Worm (Caenorhabditis elegans): ENCODE results near the gene fipr-20.
"Not testable (repeated sequence)": the region's sequence is repeated elsewhere in the genome, so short reads cannot be mapped to it uniquely, and the experiment has no call there.

fipr-20 gene

DNA sequence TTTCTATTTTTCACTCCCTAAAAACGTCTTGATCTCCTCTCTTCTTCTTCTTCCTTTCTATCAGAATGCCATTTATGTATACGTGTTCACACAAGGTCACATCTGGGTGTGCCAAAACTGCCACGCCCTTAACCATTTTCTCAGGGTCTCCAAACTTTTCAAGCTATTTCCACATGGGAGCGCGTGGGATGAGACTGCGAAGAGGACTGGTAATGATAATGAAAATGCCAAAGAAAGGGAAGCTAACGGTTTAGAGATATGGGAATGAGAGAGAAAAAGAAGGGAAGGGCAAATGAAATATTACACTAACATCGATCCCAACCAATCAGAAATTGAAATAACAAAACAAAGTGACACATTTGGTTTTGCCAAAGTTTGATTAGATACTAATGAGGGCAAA, 26.1 kb upstream of the fipr-20 start (continued):
- no peak for TF ChIP-seq alr-1 (tag; optimal IDR thresholded peaks at IDR 0.05)
- TF ChIP-seq unc-39 (tag; optimal IDR thresholded peaks at IDR 0.05): no peak
- no peak for TF ChIP-seq nhr-11 (tag; optimal IDR thresholded peaks at IDR 0.05)
- TF ChIP-seq blmp-1 (tag; optimal IDR thresholded peaks at IDR 0.05; ENCODE audit: insufficient read depth): peak; percentile 86
- no peak for TF ChIP-seq aly-2 (tag; optimal IDR thresholded peaks at IDR 0.05)
- peak; percentile 44 for TF ChIP-seq sma-9 (GFP tag; optimal IDR thresholded peaks at IDR 0.05)
- TF ChIP-seq sma-9 (tag; optimal IDR thresholded peaks at IDR 0.05): no peak
- no peak for TF ChIP-seq elt-3 (tag; optimal IDR thresholded peaks at IDR 0.05)
- TF ChIP-seq nhr-12 (tag; optimal IDR thresholded peaks at IDR 0.05): no peak
- TF ChIP-seq nhr-25 (tag; optimal IDR thresholded peaks at IDR 0.05): peak; percentile 83
- TF ChIP-seq snpc-4 (tag; optimal IDR thresholded peaks at IDR 0.05): no peak
- no peak for TF ChIP-seq elt-1 (tag; optimal IDR thresholded peaks at IDR 0.05)
- TF ChIP-seq nhr-77 (tag; optimal IDR thresholded peaks at IDR 0.05): no peak
- TF ChIP-seq nhr-10 (tag; optimal IDR thresholded peaks at IDR 0.05): no peak
- no peak for TF ChIP-seq Y55F3AM.14 (GFP tag; optimal IDR thresholded peaks at IDR 0.05)
- peak; percentile 9 for TF ChIP-seq egl-27 (tag; optimal IDR thresholded peaks at IDR 0.05)
- TF ChIP-seq ztf-11 (tag; optimal IDR thresholded peaks at IDR 0.05): no peak
- no peak for TF ChIP-seq lin-39 (tag; optimal IDR thresholded peaks at IDR 0.05)
- peak; percentile 17 for TF ChIP-seq nhr-129 (tag; optimal IDR thresholded peaks at IDR 0.05)
- TF ChIP-seq R02D3.7 (tag; optimal IDR thresholded peaks at IDR 0.05): no peak
- no peak for TF ChIP-seq ceh-16 (tag; optimal IDR thresholded peaks at IDR 0.05)
- TF ChIP-seq sem-4 (tag; optimal IDR thresholded peaks at IDR 0.05): no peak
- TF ChIP-seq lin-11 (tag; optimal IDR thresholded peaks at IDR 0.05): no peak
- no peak for TF ChIP-seq lin-13 (GFP tag; optimal IDR thresholded peaks at IDR 0.05)

DNA sequence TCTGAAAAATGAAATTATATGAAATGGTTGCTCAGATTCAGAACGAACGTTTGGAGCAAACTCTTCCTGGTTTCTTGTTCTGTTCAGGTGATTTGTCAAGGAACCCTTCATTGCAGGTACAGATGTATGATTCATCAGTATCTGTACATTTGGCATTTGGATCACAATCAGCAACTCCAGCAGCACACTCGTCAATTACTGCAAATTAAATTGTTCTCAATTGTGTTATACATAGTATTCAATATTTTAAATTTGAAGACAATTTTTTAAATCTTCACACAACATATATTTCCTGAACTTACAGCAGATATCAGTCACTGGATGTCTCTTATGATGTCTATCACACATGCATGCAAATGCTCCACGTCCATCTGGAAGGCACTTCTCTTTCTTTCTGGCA, 22.6 kb upstream of the fipr-20 start:
- no peak for TF ChIP-seq ztf-1 (GFP tag; conservative IDR thresholded peaks at IDR 0.05)
- TF ChIP-seq mab-5 (tag; optimal IDR thresholded peaks at IDR 0.05): no peak
- TF ChIP-seq mdl-1 (tag; optimal IDR thresholded peaks at IDR 0.05): no peak
- TF ChIP-seq ztf-4 (tag; optimal IDR thresholded peaks at IDR 0.05): no peak
- TF ChIP-seq nhr-11 (tag; optimal IDR thresholded peaks at IDR 0.05): no peak
- no peak for TF ChIP-seq ZK546.5 (tag; optimal IDR thresholded peaks at IDR 0.05)
- TF ChIP-seq nhr-129 (tag; optimal IDR thresholded peaks at IDR 0.05): no peak
- TF ChIP-seq R02D3.7 (tag; optimal IDR thresholded peaks at IDR 0.05): no peak
- TF ChIP-seq nhr-25 (tag; optimal IDR thresholded peaks at IDR 0.05): no peak
- TF ChIP-seq blmp-1 (tag; optimal IDR thresholded peaks at IDR 0.05; ENCODE audit: insufficient read depth): no peak
- TF ChIP-seq lsy-2 (tag; optimal IDR thresholded peaks at IDR 0.05): no peak
- no peak for TF ChIP-seq sma-9 (GFP tag; optimal IDR thresholded peaks at IDR 0.05)
- no peak for TF ChIP-seq sma-9 (tag; optimal IDR thresholded peaks at IDR 0.05)
- no peak for TF ChIP-seq ceh-82 (tag; optimal IDR thresholded peaks at IDR 0.05)

DNA sequence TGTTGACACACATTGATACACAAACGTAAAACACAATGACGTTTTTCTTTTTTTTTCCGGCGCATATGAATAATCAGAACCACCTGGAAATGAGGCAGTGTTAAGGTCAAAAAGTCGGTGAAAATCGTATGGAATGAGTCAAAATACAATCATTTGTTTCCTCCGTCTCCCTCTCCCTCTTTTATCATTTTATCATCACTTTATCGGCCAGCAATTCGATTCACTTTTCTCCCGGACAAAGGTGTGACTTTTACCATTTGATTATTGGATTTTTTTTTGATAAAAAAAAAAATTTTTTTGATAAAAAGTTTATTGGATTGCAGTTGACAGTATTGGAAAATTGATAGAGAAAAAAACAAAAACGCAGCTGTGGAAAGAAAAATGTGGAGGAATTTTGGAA, 16.7 kb upstream of the fipr-20 start:
- no peak for TF ChIP-seq R02D3.7 (tag; optimal IDR thresholded peaks at IDR 0.05)
- TF ChIP-seq ztf-1 (GFP tag; conservative IDR thresholded peaks at IDR 0.05): no peak
- TF ChIP-seq fos-1 (tag; optimal IDR thresholded peaks at IDR 0.05): peak; percentile 98
- peak; percentile 32 for TF ChIP-seq gmeb-1 (tag; optimal IDR thresholded peaks at IDR 0.05)

DNA sequence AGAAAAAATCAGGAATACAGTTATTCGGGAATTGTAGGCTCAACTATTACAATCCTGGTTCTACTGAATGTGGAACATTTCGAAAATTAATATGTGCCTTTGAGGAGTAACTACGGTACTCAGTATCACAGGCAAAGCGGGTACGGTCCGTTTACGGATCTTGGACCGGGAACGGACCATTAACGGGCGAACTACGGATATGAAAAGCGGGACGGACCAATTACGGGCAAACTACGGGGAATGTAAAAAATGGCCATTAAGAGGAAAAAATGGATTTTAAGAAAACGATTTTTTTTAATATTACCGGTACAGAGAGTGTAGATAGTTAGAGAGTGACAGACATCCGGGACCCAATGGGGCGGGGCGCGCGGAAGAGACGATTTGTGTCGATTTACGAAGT, 6.8 kb upstream of the fipr-20 start, which contains the start of gene H14A12.5:
TSS of gene H14A12.5 (minus strand) at position 101 of the 400 bp plus-strand sequence.
- TF ChIP-seq nhr-23, ceh-16, ceh-82 (tag; optimal IDR thresholded peaks at IDR 0.05): not testable (repeated sequence)

DNA sequence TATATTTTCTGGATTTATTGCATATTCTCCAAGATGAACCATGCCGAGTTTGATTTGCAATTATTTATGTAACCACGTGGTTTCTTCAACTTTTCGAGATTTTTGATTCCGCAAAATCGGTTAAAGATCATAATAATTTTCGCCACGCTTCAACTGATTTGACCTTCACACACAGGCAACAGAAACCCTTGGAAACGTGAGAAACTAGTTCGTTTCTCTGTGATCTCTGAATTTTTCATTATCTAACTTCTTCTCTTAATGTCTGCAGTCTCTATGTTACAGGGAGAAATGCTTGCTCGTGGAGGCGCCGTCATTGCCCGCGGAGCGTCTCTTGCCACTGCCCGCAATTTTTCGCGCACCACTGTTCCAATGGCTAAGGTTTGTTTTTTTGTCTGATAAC, 3.2 kb upstream of the fipr-20 start, which contains the start of gene fum-1:
TSS of gene fum-1 (plus strand) at position 259 of the 400 bp plus-strand sequence.
- TF ChIP-seq ztf-4 (tag; optimal IDR thresholded peaks at IDR 0.05) (peak; percentile 41), dmd-4 (tag; optimal IDR thresholded peaks at IDR 0.05) (no peak), C34F6.9 (tag; optimal IDR thresholded peaks at IDR 0.05) (peak; percentile 64), nhr-237 (tag; optimal IDR thresholded peaks at IDR 0.05) (no peak), ztf-1 (GFP tag; conservative IDR thresholded peaks at IDR 0.05) (no peak), mdl-1 (tag; optimal IDR thresholded peaks at IDR 0.05) (peak in 1 of 2 experiments; percentile 63), lsy-2 (tag; optimal IDR thresholded peaks at IDR 0.05) (peak in 1 of 2 experiments; percentile 69), peb-1 (tag; optimal IDR thresholded peaks at IDR 0.05) (no peak), elt-1 (tag; optimal IDR thresholded peaks at IDR 0.05) (no peak), gmeb-1 (tag; optimal IDR thresholded peaks at IDR 0.05) (peak; percentile 59), snpc-4 (tag; optimal IDR thresholded peaks at IDR 0.05) (peak; percentile 12), Y55F3AM.14 (GFP tag; optimal IDR thresholded peaks at IDR 0.05) (no peak), skn-1 (tag; optimal IDR thresholded peaks at IDR 0.05) (no peak), F13H6.1 (tag; optimal IDR thresholded peaks at IDR 0.05) (peak; percentile 34), sma-3 (GFP tag; optimal IDR thresholded peaks at IDR 0.05) (peak; percentile 56), sem-4 (tag; optimal IDR thresholded peaks at IDR 0.05) (no peak), crh-2 (tag; optimal IDR thresholded peaks at IDR 0.05) (peak; percentile 70), alr-1 (tag; optimal IDR thresholded peaks at IDR 0.05) (no peak), aly-2 (tag; optimal IDR thresholded peaks at IDR 0.05) (no peak), nhr-6 (tag; optimal IDR thresholded peaks at IDR 0.05) (peak; percentile 44), nhr-25 (tag; optimal IDR thresholded peaks at IDR 0.05) (peak; percentile 79), ama-1 (optimal IDR thresholded peaks at IDR 0.05) (peak; percentile 41), zag-1 (tag; optimal IDR thresholded peaks at IDR 0.05) (no peak), lin-11 (tag; optimal IDR thresholded peaks at IDR 0.05) (peak; percentile 2), lin-39 (tag; optimal IDR thresholded peaks at IDR 0.05) (no peak), fos-1 (tag; optimal IDR thresholded peaks at IDR 0.05) (peak; percentile 54), lin-13 (GFP tag; optimal IDR thresholded peaks at IDR 0.05) (peak; percentile 39)
